Worm (Caenorhabditis elegans) whole organism, L4/young adult: ENCODE measurements around the gene dsl-7.

ENCODE experiments used
- W03F9.2 ChIP-seq: fragments of 150-350 bp; optimal IDR thresholded peaks from 2 replicates; lab custom pipeline; 2014; ENCODE audit warnings: missing biosample characterization, missing genetic modification characterization
- dao-5 ChIP-seq: sonication (generic microtip); optimal IDR thresholded peaks from 2 replicates; lab custom pipeline; 2016; ENCODE audit warnings: missing genotype, missing genetic modification characterization, moderate library complexity, missing compliant biosample characterization
- him-1 ChIP-seq: sonication (generic microtip); optimal IDR thresholded peaks from 2 replicates; lab custom pipeline; 2016; ENCODE audit warnings: missing genotype, missing genetic modification reagents, missing genetic modification characterization, missing compliant biosample characterization

dsl-7 gene

DNA sequence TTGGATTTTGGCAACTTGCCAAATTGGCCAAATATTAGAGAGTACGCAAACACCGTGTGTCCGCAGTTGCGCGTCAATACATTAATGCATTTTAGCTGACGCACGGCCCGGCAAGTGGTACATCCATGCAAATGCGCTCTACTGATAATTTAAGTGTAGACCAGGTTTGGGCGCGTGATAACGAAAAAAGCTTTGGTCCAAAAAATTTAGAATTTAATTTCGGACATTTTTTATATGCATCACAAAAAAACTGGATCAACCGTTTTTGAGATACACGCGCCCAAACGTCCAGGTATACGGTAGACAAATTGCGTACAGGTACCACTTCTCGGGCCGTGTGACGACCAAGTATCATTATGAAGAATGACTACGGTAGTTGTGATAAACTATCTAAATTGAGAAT lies 25.0 kb upstream of the dsl-7 start, which contains the start of gene R186.8:
Gene R186.8, minus strand, starts transcription at position 58 of the 403 bp plus-strand sequence.
- peak; percentile 3 for TF ChIP-seq W03F9.2 (tag; lab: Kevin White, UChicago)
- TF ChIP-seq him-1 (tag; lab: Kevin White, UChicago) = peak; percentile 55

ce11 chrV:12968555-12968954 lies 24.4 kb upstream of the dsl-7 start, which contains the start of gene lin-46:
Gene lin-46 (plus strand): TSS chrV:12968855.
- TF ChIP-seq dao-5 (tag; lab: Kevin White, UChicago) = no peak
- TF ChIP-seq W03F9.2 (tag; lab: Kevin White, UChicago) = no peak

DNA sequence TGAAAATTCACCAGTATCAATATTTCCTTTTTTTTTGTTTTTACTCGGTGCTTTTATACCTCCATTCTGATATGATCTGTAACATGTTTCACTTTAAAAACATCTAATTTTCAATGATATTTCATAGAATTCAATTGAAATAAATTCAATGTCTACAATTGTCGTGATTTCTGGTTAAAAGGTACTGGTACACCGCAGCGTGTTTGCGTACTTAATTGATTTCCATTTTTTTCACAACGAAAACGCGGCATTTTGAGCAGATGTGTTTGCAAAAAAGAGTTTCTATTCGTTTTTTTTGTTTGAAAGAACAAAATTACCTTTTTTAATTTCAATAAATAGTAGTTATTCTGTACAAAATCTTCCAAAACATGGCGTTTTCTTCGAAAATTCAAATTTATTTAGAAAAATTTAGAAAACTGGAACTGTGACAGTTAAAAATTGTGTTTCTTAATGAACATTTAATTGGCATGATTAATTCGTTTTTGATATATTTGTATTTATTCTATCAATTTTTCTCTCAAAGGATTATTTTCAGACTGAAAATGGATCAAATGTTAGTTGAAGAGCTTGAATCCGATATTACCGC lies 22.3 kb upstream of the dsl-7 start, which contains the start of gene pnn-1:
Gene pnn-1, plus strand, starts transcription at position 536 of the 586 bp plus-strand sequence.
- TF ChIP-seq W03F9.2 (tag; lab: Kevin White, UChicago) = peak; percentile 29
- TF ChIP-seq him-1 (tag; lab: Kevin White, UChicago) = no peak
- no peak for TF ChIP-seq dao-5 (tag; lab: Kevin White, UChicago)

- no peak for TF ChIP-seq W03F9.2 (tag; lab: Kevin White, UChicago)
- no peak for TF ChIP-seq dao-5 (tag; lab: Kevin White, UChicago)
- no peak for TF ChIP-seq him-1 (tag; lab: Kevin White, UChicago)
Observed at ce11 chrV:12974047-12974446, 18.9 kb upstream of the dsl-7 start.

ce11 chrV:12987061-12987460 lies 5.9 kb upstream of the dsl-7 start, which contains the start of gene shw-3:
Gene shw-3 (minus strand): TSS chrV:12987161.
- TF ChIP-seq dao-5 (tag; lab: Kevin White, UChicago) (no peak), him-1 (tag; lab: Kevin White, UChicago) (no peak), W03F9.2 (tag; lab: Kevin White, UChicago) (no peak)

- TF ChIP-seq W03F9.2 (tag; lab: Kevin White, UChicago) (no peak), dao-5 (tag; lab: Kevin White, UChicago) (no peak), him-1 (tag; lab: Kevin White, UChicago) (no peak)
Observed at ce11 chrV:12988256-12988655, 4.7 kb upstream of the dsl-7 start, which contains the start of gene F15B9.8. Gene F15B9.8 (plus strand): TSS chrV:12988556.

ce11 chrV:12995269-12995668 lies 2.3 kb downstream of the dsl-7 start, which contains the start of gene far-5:
Gene far-5 (plus strand): TSS chrV:12995569.
- TF ChIP-seq dao-5 (tag; lab: Kevin White, UChicago) = no peak
- TF ChIP-seq him-1 (tag; lab: Kevin White, UChicago) = no peak
- no peak for TF ChIP-seq W03F9.2 (tag; lab: Kevin White, UChicago)

ce11 chrV:12997422-12997821 lies 4.5 kb downstream of the dsl-7 start, which contains the start of gene far-3:
Gene far-3 (minus strand): TSS chrV:12997522.
- no peak for TF ChIP-seq W03F9.2 (tag; lab: Kevin White, UChicago)

ce11 chrV:12999559-12999958 lies 6.6 kb downstream of the dsl-7 start, which contains the start of gene far-4:
Gene far-4 (minus strand): TSS chrV:12999659.
- TF ChIP-seq dao-5 (tag; lab: Kevin White, UChicago) = no peak
- no peak for TF ChIP-seq him-1 (tag; lab: Kevin White, UChicago)
- TF ChIP-seq W03F9.2 (tag; lab: Kevin White, UChicago) = no peak

DNA sequence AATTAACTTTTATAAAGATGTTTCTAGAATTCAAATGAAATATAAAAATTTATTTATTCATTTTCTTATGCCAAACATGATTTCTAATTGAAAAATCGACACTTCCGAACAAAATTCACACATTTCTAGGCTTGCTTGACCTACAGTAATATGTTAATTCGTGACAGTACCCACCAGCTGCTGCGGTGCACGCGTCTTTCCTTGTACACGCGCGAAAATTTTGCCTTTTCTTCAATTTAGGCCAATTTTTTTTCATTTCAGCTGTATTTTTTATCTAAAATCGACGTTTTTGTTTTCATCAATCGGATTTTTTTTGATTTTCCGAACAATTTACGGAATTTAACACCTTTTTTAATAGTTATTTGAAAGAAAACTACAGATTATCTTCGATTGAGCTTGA lies 7.1 kb downstream of the dsl-7 start:
- TF ChIP-seq W03F9.2 (tag; lab: Kevin White, UChicago) (no peak), him-1 (tag; lab: Kevin White, UChicago) (no peak), dao-5 (tag; lab: Kevin White, UChicago) (no peak)

- TF ChIP-seq him-1 (tag; lab: Kevin White, UChicago) (no peak), W03F9.2 (tag; lab: Kevin White, UChicago) (no peak), dao-5 (tag; lab: Kevin White, UChicago) (no peak)
Observed at ce11 chrV:13002070-13002469, 9.1 kb downstream of the dsl-7 start, which contains the start of gene inft-2. Gene inft-2 (plus strand): TSS chrV:13002317.

DNA sequence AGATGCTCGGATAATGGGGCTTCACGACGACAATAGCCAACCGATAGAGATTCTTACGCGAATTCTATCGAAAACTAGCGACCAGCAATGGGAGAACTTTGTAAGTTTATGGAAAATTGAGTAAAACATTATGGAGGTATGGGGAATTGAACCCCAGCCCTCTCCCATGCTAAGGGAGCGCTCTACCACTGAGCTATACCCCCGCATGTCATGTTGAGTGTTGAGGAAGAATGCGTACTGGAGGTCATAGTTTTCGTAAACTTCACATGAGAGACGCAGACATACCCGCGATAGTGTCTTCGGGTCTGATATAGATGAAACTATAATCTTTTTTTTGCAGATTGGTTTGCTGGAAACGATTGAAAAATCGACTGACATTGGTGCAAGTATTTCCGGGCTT lies 10.4 kb downstream of the dsl-7 start:
- peak; percentile 72 for TF ChIP-seq him-1 (tag; lab: Kevin White, UChicago)
- TF ChIP-seq W03F9.2 (tag; lab: Kevin White, UChicago) = no peak
- TF ChIP-seq dao-5 (tag; lab: Kevin White, UChicago) = peak; percentile 72

DNA sequence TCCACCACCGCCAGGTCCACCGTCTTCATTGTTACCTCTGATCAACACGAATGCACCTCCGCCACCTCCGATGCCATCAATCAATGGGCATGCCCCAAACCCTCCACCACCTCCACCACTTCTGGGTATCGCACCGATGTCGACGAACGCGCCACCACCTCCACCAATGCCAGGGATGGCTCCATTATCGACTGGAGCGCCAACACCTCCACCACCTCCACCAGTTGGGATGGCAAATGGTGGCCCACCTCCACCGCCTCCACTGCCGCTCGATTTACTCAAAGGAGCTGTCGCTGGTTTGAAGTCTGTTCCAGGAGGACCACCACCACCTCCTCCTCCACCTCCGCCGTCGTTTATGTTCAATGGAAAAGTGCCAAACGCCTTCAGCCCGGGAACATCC lies 11.4 kb downstream of the dsl-7 start:
- TF ChIP-seq him-1 (tag; lab: Kevin White, UChicago) = no peak
- TF ChIP-seq dao-5 (tag; lab: Kevin White, UChicago) = no peak
- no peak for TF ChIP-seq W03F9.2 (tag; lab: Kevin White, UChicago)

ce11 chrV:13006754-13007153 lies 13.8 kb downstream of the dsl-7 start:
- TF ChIP-seq dao-5 (tag; lab: Kevin White, UChicago) (no peak), him-1 (tag; lab: Kevin White, UChicago) (no peak), W03F9.2 (tag; lab: Kevin White, UChicago) (no peak)
